Worm (Caenorhabditis elegans) whole organism, young adult: ENCODE data around the gene ZK418.6.

Source experiments
- B0035.1 ChIP-seq: sonication (generic microtip); optimal IDR thresholded peaks from 2 replicates; lab custom pipeline; 2016; ENCODE audit warnings: missing genetic modification characterization, mild to moderate bottlenecking, missing compliant biosample characterization, missing genotype, missing genetic modification reagents
- B0261.1 ChIP-seq: sonication (generic microtip); optimal IDR thresholded peaks from 2 replicates; lab custom pipeline; 2016; ENCODE audit warnings: mild to moderate bottlenecking, missing genetic modification characterization, moderate library complexity, missing compliant biosample characterization
- B0336.3 ChIP-seq: fragments of 200-800 bp; sonication (Bioruptor generic); IDR thresholded peaks from 2 replicates; pipeline ENCODE4 v1.3.6; 2022; ENCODE audit warnings: missing genetic modification characterization, missing compliant biosample characterization
- C17E4.6 ChIP-seq: fragments of 200-800 bp; sonication (Bioruptor generic); IDR thresholded peaks from 2 replicates; pipeline ENCODE4 v1.3.6; 2022; ENCODE audit warnings: missing genetic modification reagents, missing genetic modification characterization, missing compliant biosample characterization
- F23B12.7 ChIP-seq: sonication (generic microtip); optimal IDR thresholded peaks from 2 replicates; lab custom pipeline; 2017; ENCODE audit warnings: missing genetic modification characterization, mild to moderate bottlenecking, missing compliant biosample characterization, antibody characterized with exemption, moderate library complexity; ENCODE audit not compliant: insufficient read depth
- F33H1.4 ChIP-seq: fragments of 200-800 bp; sonication (Bioruptor generic); IDR thresholded peaks from 2 replicates; pipeline ENCODE4 v1.3.6; 2022; ENCODE audit warnings: missing genetic modification reagents, missing genetic modification characterization, missing compliant biosample characterization
- F52B5.7 ChIP-seq: sonication (generic microtip); optimal IDR thresholded peaks from 2 replicates; lab custom pipeline; 2016; ENCODE audit warnings: mild to moderate bottlenecking, missing genetic modification characterization, missing compliant biosample characterization
- F55B11.4 ChIP-seq: sonication (generic microtip); optimal IDR thresholded peaks from 2 replicates; lab custom pipeline; 2016; ENCODE audit warnings: missing compliant biosample characterization, missing genetic modification characterization, borderline replicate concordance; ENCODE audit not compliant: insufficient read depth
- T07F8.4 ChIP-seq: sonication (generic microtip); optimal IDR thresholded peaks from 2 replicates; lab custom pipeline; 2016; ENCODE audit warnings: mild to moderate bottlenecking, missing genetic modification characterization, moderate library complexity, missing compliant biosample characterization
- Y56A3A.18 ChIP-seq: fragments of 200-800 bp; sonication (Bioruptor generic); IDR thresholded peaks from 2 replicates; pipeline ENCODE4 v1.3.6; 2022; ENCODE audit warnings: missing genetic modification reagents, missing genetic modification characterization, missing compliant biosample characterization
- Y67H2A.10 ChIP-seq: fragments of 200-800 bp; sonication (Bioruptor generic); conservative IDR thresholded peaks from 2 replicates; pipeline ENCODE4 v1.3.6; 2022; ENCODE audit warnings: missing genetic modification reagents, missing genetic modification characterization, missing compliant biosample characterization
- Y79H2A.3 ChIP-seq: fragments of 200-800 bp; sonication (Bioruptor generic); conservative IDR thresholded peaks from 2 replicates; pipeline ENCODE4 v1.3.6; 2022; ENCODE audit warnings: missing genetic modification reagents, missing genetic modification characterization, missing compliant biosample characterization
- Y95B8A.8 ChIP-seq: fragments of 200-800 bp; sonication (Bioruptor generic); IDR thresholded peaks from 2 replicates; pipeline ENCODE4 v1.3.6; 2022; ENCODE audit warnings: missing genetic modification reagents, missing genetic modification characterization, missing compliant biosample characterization
- aptf-2 ChIP-seq: fragments of 200-800 bp; sonication (Bioruptor generic); conservative IDR thresholded peaks from 2 replicates; pipeline ENCODE4 v1.3.6; 2022; ENCODE audit warnings: missing genetic modification reagents, missing genetic modification characterization, missing compliant biosample characterization
- athp-1 ChIP-seq: sonication (generic microtip); optimal IDR thresholded peaks from 2 replicates; lab custom pipeline; 2017; ENCODE audit warnings: mild to moderate bottlenecking, missing genetic modification characterization, missing compliant biosample characterization
- attf-3 ChIP-seq: fragments of 200-800 bp; sonication (Bioruptor generic); conservative IDR thresholded peaks from 2 replicates; pipeline ENCODE4 v1.3.6; 2022; ENCODE audit warnings: missing genetic modification reagents, missing genetic modification characterization, missing compliant biosample characterization
- ccch-3 ChIP-seq: fragments of 200-800 bp; sonication (Bioruptor generic); optimal IDR thresholded peaks from 2 replicates; lab custom pipeline; 2018; ENCODE audit warnings: mild to moderate bottlenecking, missing genetic modification characterization, missing compliant biosample characterization
- cebp-2 ChIP-seq: fragments of 200-800 bp; sonication (Bioruptor generic); IDR thresholded peaks from 2 replicates; pipeline ENCODE4 v1.3.6; 2022; ENCODE audit warnings: missing genetic modification characterization, missing compliant biosample characterization
- ceh-79 ChIP-seq: sonication (generic microtip); optimal IDR thresholded peaks from 2 replicates; lab custom pipeline; 2017; ENCODE audit warnings: mild to moderate bottlenecking, missing genetic modification characterization, missing compliant biosample characterization
- ceh-91 ChIP-seq: fragments of 200-800 bp; sonication (Bioruptor generic); IDR thresholded peaks from 2 replicates; pipeline ENCODE4 v1.3.6; 2022; ENCODE audit warnings: missing genetic modification reagents, missing genetic modification characterization, missing compliant biosample characterization
- chd-7 ChIP-seq: sonication (generic microtip); optimal IDR thresholded peaks from 2 replicates; lab custom pipeline; 2016; ENCODE audit warnings: mild to moderate bottlenecking, missing genetic modification characterization, moderate library complexity, missing compliant biosample characterization
- dox-1 ChIP-seq: fragments of 200-800 bp; sonication (Bioruptor generic); IDR thresholded peaks from 2 replicates; pipeline ENCODE4 v1.3.6; 2022; ENCODE audit warnings: missing genetic modification reagents, missing genetic modification characterization, missing compliant biosample characterization
- egrh-3 ChIP-seq: fragments of 200-800 bp; sonication (Bioruptor generic); IDR thresholded peaks from 2 replicates; pipeline ENCODE4 v1.3.6; 2022; ENCODE audit warnings: missing genetic modification reagents, missing genetic modification characterization, missing compliant biosample characterization
- ets-4 ChIP-seq: fragments of 200-800 bp; sonication (Bioruptor generic); optimal IDR thresholded peaks from 2 replicates; lab custom pipeline; 2018; ENCODE audit warnings: mild to moderate bottlenecking, missing genetic modification characterization, missing compliant biosample characterization
- gei-17 ChIP-seq: fragments of 200-800 bp; sonication (Bioruptor generic); optimal IDR thresholded peaks from 2 replicates; lab custom pipeline; 2018; ENCODE audit warnings: mild to moderate bottlenecking, missing genetic modification characterization, missing compliant biosample characterization
- him-1 ChIP-seq: sonication (generic microtip); optimal IDR thresholded peaks from 2 replicates; lab custom pipeline; 2016; ENCODE audit warnings: missing genotype, missing genetic modification reagents, missing genetic modification characterization, missing compliant biosample characterization
- hlh-12 ChIP-seq: sonication (generic microtip); optimal IDR thresholded peaks from 2 replicates; lab custom pipeline; 2016; ENCODE audit warnings: missing genetic modification characterization, missing compliant biosample characterization
- hrde-1 ChIP-seq: sonication (generic microtip); optimal IDR thresholded peaks from 2 replicates; lab custom pipeline; 2016; ENCODE audit warnings: missing genetic modification characterization, mild to moderate bottlenecking, missing compliant biosample characterization, moderate library complexity, missing genotype, missing genetic modification reagents, borderline replicate concordance
- let-607 ChIP-seq, 2 experiments: fragments of 200-800 bp in 1 of 2; sonication (Bioruptor generic) in 1 of 2; sonication (generic microtip) in 1 of 2; optimal IDR thresholded peaks; 2 replicates each; lab custom pipeline; 2016 to 2018; ENCODE audit warnings: mild to moderate bottlenecking in 2 of 2, missing compliant biosample characterization in 2 of 2, missing genetic modification characterization in 2 of 2, moderate library complexity in 2 of 2, missing genotype in 1 of 2
- lin-26 ChIP-seq: fragments of 200-800 bp; sonication (Bioruptor generic); IDR thresholded peaks from 2 replicates; pipeline ENCODE4 v1.3.6; 2022; ENCODE audit warnings: missing genetic modification reagents, missing genetic modification characterization, missing compliant biosample characterization
- lir-1 ChIP-seq: fragments of 200-800 bp; sonication (Bioruptor generic); conservative IDR thresholded peaks from 2 replicates; pipeline ENCODE4 v1.3.6; 2022; ENCODE audit warnings: missing genetic modification reagents, missing genetic modification characterization, missing compliant biosample characterization
- lsl-1 ChIP-seq: fragments of 200-800 bp; sonication (Bioruptor generic); optimal IDR thresholded peaks from 2 replicates; lab custom pipeline; 2018; ENCODE audit warnings: mild to moderate bottlenecking, missing genetic modification characterization, moderate library complexity, missing compliant biosample characterization
- madf-6 ChIP-seq: fragments of 200-800 bp; sonication (Bioruptor generic); IDR thresholded peaks from 2 replicates; pipeline ENCODE4 v1.3.6; 2022; ENCODE audit warnings: missing genetic modification reagents, missing genetic modification characterization, missing compliant biosample characterization
- nhr-80 ChIP-seq: sonication (generic microtip); optimal IDR thresholded peaks from 2 replicates; lab custom pipeline; 2016; ENCODE audit warnings: missing genetic modification characterization, missing compliant biosample characterization
- nhr-90 ChIP-seq: sonication (generic microtip); optimal IDR thresholded peaks from 2 replicates; lab custom pipeline; 2016; ENCODE audit warnings: missing genotype, mild to moderate bottlenecking, missing genetic modification characterization, missing compliant biosample characterization
- pbrm-1 ChIP-seq: fragments of 200-800 bp; sonication (Bioruptor generic); IDR thresholded peaks from 2 replicates; pipeline ENCODE4 v1.3.6; 2022; ENCODE audit warnings: missing genetic modification reagents, missing genetic modification characterization, missing compliant biosample characterization
- rpc-1 ChIP-seq, 2 experiments: fragments of 150-350 bp in 1 of 2; sonication (generic microtip) in 1 of 2; optimal IDR thresholded peaks; 2 replicates each; lab custom pipeline; 2014 to 2018; ENCODE audit warnings: missing biosample characterization in 1 of 2, missing genetic modification characterization in 1 of 2, missing genetic modification reagents in 1 of 2, missing genotype in 1 of 2
- snpc-1.1 ChIP-seq: sonication (generic microtip); optimal IDR thresholded peaks from 2 replicates; lab custom pipeline; 2017; ENCODE audit warnings: missing genetic modification characterization, mild to moderate bottlenecking, missing compliant biosample characterization, antibody characterized with exemption, moderate library complexity, missing genotype, missing genetic modification reagents; ENCODE audit not compliant: insufficient read depth
- snpc-3.4 ChIP-seq: sonication (generic microtip); optimal IDR thresholded peaks from 2 replicates; lab custom pipeline; 2017; ENCODE audit warnings: missing genetic modification characterization, mild to moderate bottlenecking, missing compliant biosample characterization, antibody characterized with exemption, moderate library complexity, missing genotype, missing genetic modification reagents
- snpc-4 ChIP-seq, 5 experiments: fragments of 150-350 bp in 1 of 5; sonication (generic microtip) in 4 of 5; optimal IDR thresholded peaks; 2 replicates each; lab custom pipeline; 2014 to 2018; ENCODE audit warnings: missing genetic modification characterization in 5 of 5, missing biosample characterization in 3 of 5, antibody characterized with exemption in 2 of 5, mild to moderate bottlenecking in 2 of 5, missing compliant biosample characterization in 2 of 5, missing genotype in 2 of 5, moderate library complexity in 2 of 5, missing genetic modification reagents in 1 of 5
- sptf-2 ChIP-seq: fragments of 200-800 bp; sonication (Bioruptor generic); optimal IDR thresholded peaks from 2 replicates; lab custom pipeline; 2018; ENCODE audit warnings: mild to moderate bottlenecking, missing genetic modification characterization, missing compliant biosample characterization
- tbp1 ChIP-seq: fragments of 200-800 bp; sonication (Bioruptor generic); optimal IDR thresholded peaks from 2 replicates; lab custom pipeline; 2018; ENCODE audit warnings: mild to moderate bottlenecking, missing genetic modification characterization, missing compliant biosample characterization
- tlf-1 ChIP-seq: fragments of 200-800 bp; sonication (Bioruptor generic); optimal IDR thresholded peaks from 2 replicates; lab custom pipeline; 2018; ENCODE audit warnings: mild to moderate bottlenecking, missing genetic modification characterization, missing compliant biosample characterization
- ztf-18 ChIP-seq: sonication (generic microtip); optimal IDR thresholded peaks from 2 replicates; lab custom pipeline; 2016; ENCODE audit warnings: missing genotype, mild to moderate bottlenecking, missing genetic modification characterization, missing compliant biosample characterization
- ztf-25 ChIP-seq: fragments of 200-800 bp; sonication (Bioruptor generic); IDR thresholded peaks from 2 replicates; pipeline ENCODE4 v1.3.6; 2022; ENCODE audit warnings: missing genetic modification reagents, missing genetic modification characterization, missing compliant biosample characterization

Gene ZK418.6

ce11 chrIII:7101814-7102477 lies 23.3 kb upstream of the ZK418.6 start (continued):
- TF ChIP-seq Y67H2A.10 (GFP tag; lab: Robert Waterston, UW) (no peak), athp-1 (peak; percentile 76), snpc-1.1 (tag; lab: Kevin White, UChicago) (peak; percentile 75), rpc-1 (optimal IDR thresholded peaks at IDR 0.05; lab: Kevin White, UChicago) (no peak), rpc-1 (tag; optimal IDR thresholded peaks at IDR 0.05; lab: Kevin White, UChicago) (peak; percentile 6), gei-17 (GFP tag; lab: Kevin White, UChicago) (no peak), aptf-2 (GFP tag; lab: Robert Waterston, UW) (no peak), chd-7 (peak; percentile 16), ets-4 (no peak), dox-1 (GFP tag; lab: Robert Waterston, UW) (peak; percentile 73), F23B12.7 (no peak), madf-6 (GFP tag; lab: Robert Waterston, UW) (peak; percentile 84), B0261.1 (tag; lab: Kevin White, UChicago) (no peak), ccch-3 (GFP tag; lab: Kevin White, UChicago) (no peak), nhr-80 (no peak), him-1 (peak; percentile 8), snpc-4 (GFP tag; optimal IDR thresholded peaks at IDR 0.05; lab: Kevin White, UChicago) (peak; percentile 37), snpc-4 (tag; optimal IDR thresholded peaks at IDR 0.05; lab: Kevin White, UChicago) (peak in 1 of 4 experiments; percentile 71), attf-3 (GFP tag; lab: Robert Waterston, UW) (no peak), F33H1.4 (GFP tag; lab: Robert Waterston, UW) (peak; percentile 35), ztf-18 (peak; percentile 38), ztf-25 (GFP tag; lab: Robert Waterston, UW) (peak; percentile 72; the same call in 1 of the 2 replicates), tlf-1 (GFP tag; lab: Kevin White, UChicago) (peak; percentile 82), nhr-90 (tag; lab: Kevin White, UChicago) (no peak), C17E4.6 (0 out of 2 replicates have a peak, but pooled peaks have one; percentile 11), ceh-91 (GFP tag; lab: Robert Waterston, UW) (no peak; the same call in none of the 2 replicates), tbp1 (GFP tag; lab: Kevin White, UChicago) (peak; percentile 35), B0336.3 (GFP tag; lab: Robert Waterston, UW) (peak; percentile 97), snpc-3.4 (peak; percentile 88), hlh-12 (tag; lab: Kevin White, UChicago) (no peak), T07F8.4 (tag; lab: Kevin White, UChicago) (no peak), pbrm-1 (GFP tag; lab: Robert Waterston, UW) (peak; percentile 66), lin-26 (GFP tag; lab: Robert Waterston, UW) (peak; percentile 82), F52B5.7 (tag; lab: Kevin White, UChicago) (peak; percentile 72), Y79H2A.3 (GFP tag; lab: Robert Waterston, UW) (peak; percentile 95), cebp-2 (GFP tag; lab: Robert Waterston, UW) (no peak), B0035.1 (tag; lab: Kevin White, UChicago) (no peak), let-607 (tag; optimal IDR thresholded peaks at IDR 0.05; lab: Kevin White, UChicago) (no peak), lir-1 (GFP tag; lab: Robert Waterston, UW) (peak; percentile 23; the same call in 1 of the 2 replicates), Y95B8A.8 (GFP tag; lab: Robert Waterston, UW) (peak; percentile 92), Y56A3A.18 (GFP tag; lab: Robert Waterston, UW) (peak; percentile 75), egrh-3 (GFP tag; lab: Robert Waterston, UW) (no peak), hrde-1 (tag; lab: Kevin White, UChicago) (peak; percentile 96), sptf-2 (GFP tag; lab: Kevin White, UChicago) (no peak), ceh-79 (tag; lab: Kevin White, UChicago) (no peak), F55B11.4 (no peak), lsl-1 (GFP tag; lab: Kevin White, UChicago) (peak; percentile 59)
